Fruit fly (Drosophila melanogaster) whole organism, embryonic: ENCODE results near the gene mRpL48.
A peak's percentile ranks its signal among the peaks of the same experiment; 100 is the strongest.

Experiments
- Asciz ChIP-seq: fragments of 200-800 bp; sonication (Bioruptor generic); optimal IDR thresholded peaks from 2 replicates; lab custom pipeline; 2017; ENCODE audit warnings: missing biosample characterization, mild to moderate bottlenecking, missing genetic modification characterization, missing genetic modification reagents
- Atf3 ChIP-seq: fragments of 200-800 bp; sonication (Bioruptor generic); optimal IDR thresholded peaks from 3 replicates; lab custom pipeline; 2016; ENCODE audit warnings: missing biosample characterization, missing genetic modification characterization
- Awh ChIP-seq: fragments of 200-800 bp; sonication (Bioruptor generic); IDR thresholded peaks from 2 replicates; pipeline ENCODE4, ENCODE4 v1.3.6; 2022; ENCODE audit warnings: missing biosample characterization, missing genetic modification characterization
- Bteb2 ChIP-seq: fragments of 200-800 bp; sonication (Bioruptor generic); optimal IDR thresholded peaks from 2 replicates; lab custom pipeline; 2016; ENCODE audit warnings: missing biosample characterization, missing genetic modification characterization
- CG11398 ChIP-seq: fragments of 200-800 bp; sonication (Bioruptor generic); optimal IDR thresholded peaks from 2 replicates; lab custom pipeline; 2016; ENCODE audit warnings: missing biosample characterization, missing genetic modification characterization
- CG11723 ChIP-seq: fragments of 200-800 bp; sonication (Bioruptor generic); optimal IDR thresholded peaks from 2 replicates; lab custom pipeline; 2017; ENCODE audit warnings: missing biosample characterization, mild to moderate bottlenecking, missing genetic modification characterization
- CG15479 ChIP-seq: fragments of 200-800 bp; sonication (Bioruptor generic); optimal IDR thresholded peaks from 3 replicates; lab custom pipeline; 2019; ENCODE audit warnings: missing biosample characterization, mild to moderate bottlenecking, missing genetic modification characterization, moderate library complexity
- CG15514 ChIP-seq: fragments of 200-800 bp; sonication (Bioruptor generic); optimal IDR thresholded peaks from 3 replicates; lab custom pipeline; 2017; ENCODE audit warnings: missing biosample characterization, missing genetic modification characterization, mild to moderate bottlenecking, moderate library complexity, missing genetic modification reagents
- CG15696 ChIP-seq: fragments of 200-800 bp; sonication (Bioruptor generic); optimal IDR thresholded peaks from 2 replicates; lab custom pipeline; 2019; ENCODE audit warnings: missing biosample characterization, mild to moderate bottlenecking, missing genetic modification characterization, moderate library complexity
- CG17802 ChIP-seq: fragments of 200-800 bp; sonication (Bioruptor generic); optimal IDR thresholded peaks from 2 replicates; lab custom pipeline; 2018; ENCODE audit warnings: missing biosample characterization, mild to moderate bottlenecking, missing genetic modification characterization, moderate library complexity
- CG18262 ChIP-seq: fragments of 200-800 bp; optimal IDR thresholded peaks from 3 replicates; lab custom pipeline; 2019; ENCODE audit warnings: missing biosample characterization, mild to moderate bottlenecking, missing genetic modification characterization, moderate library complexity
- CG2712 ChIP-seq: fragments of 200-800 bp; optimal IDR thresholded peaks from 3 replicates; lab custom pipeline; 2019; ENCODE audit warnings: missing biosample characterization, mild to moderate bottlenecking, missing genetic modification characterization, moderate library complexity
- CG31224 ChIP-seq: fragments of 200-800 bp; sonication (Bioruptor generic); IDR thresholded peaks from 2 replicates; pipeline ENCODE4 v1.3.6; 2022; ENCODE audit warnings: missing biosample characterization, missing genetic modification characterization
- CG3163 ChIP-seq: fragments of 200-800 bp; sonication (Bioruptor generic); optimal IDR thresholded peaks from 3 replicates; lab custom pipeline; 2016; ENCODE audit warnings: missing biosample characterization, missing genetic modification characterization
- CG3726 ChIP-seq: fragments of 200-800 bp; sonication (Bioruptor generic); IDR thresholded peaks from 3 replicates; pipeline ENCODE4, ENCODE4 v1.3.6; 2022; ENCODE audit warnings: missing biosample characterization, missing genetic modification characterization
- CG3995 ChIP-seq: fragments of 200-800 bp; sonication (Bioruptor generic); optimal IDR thresholded peaks from 3 replicates; lab custom pipeline; 2016; ENCODE audit warnings: missing biosample characterization, missing genetic modification characterization
- CG43689 ChIP-seq: fragments of 200-800 bp; sonication (Bioruptor generic); IDR thresholded peaks from 2 replicates; pipeline ENCODE4 v1.3.6; 2022; ENCODE audit warnings: missing biosample characterization, missing genetic modification characterization
- CG7963 ChIP-seq: fragments of 200-800 bp; sonication (Bioruptor generic); IDR thresholded peaks from 3 replicates; pipeline ENCODE4 v1.3.6; 2022; ENCODE audit warnings: missing biosample characterization, missing genetic modification characterization; ENCODE audit not compliant: partially characterized antibody
- Elba2 ChIP-seq: fragments of 200-800 bp; sonication (Bioruptor generic); optimal IDR thresholded peaks from 3 replicates; lab custom pipeline; 2016; ENCODE audit warnings: missing biosample characterization, missing genetic modification characterization
- H2.0 ChIP-seq: fragments of 200-800 bp; sonication (Bioruptor generic); IDR thresholded peaks from 2 replicates; pipeline ENCODE4 v1.3.6; 2022; ENCODE audit warnings: missing biosample characterization, missing genetic modification characterization
- Hr3 ChIP-seq: fragments of 200-800 bp; sonication (Bioruptor generic); optimal IDR thresholded peaks from 3 replicates; lab custom pipeline; 2016; ENCODE audit warnings: missing biosample characterization, missing genetic modification characterization
- Med ChIP-seq: fragments of 200-800 bp; sonication (Bioruptor generic); peaks from one replicate; lab custom pipeline; 2016; ENCODE audit warnings: missing biosample characterization, missing genetic modification characterization, mild to moderate bottlenecking, inconsistent platforms, moderate library complexity
- Meics ChIP-seq: fragments of 200-800 bp; sonication (Bioruptor generic); optimal IDR thresholded peaks from 2 replicates; lab custom pipeline; 2017; ENCODE audit warnings: missing biosample characterization, mild to moderate bottlenecking, missing genetic modification characterization
- NC2β ChIP-seq: fragments of 200-800 bp; sonication (Bioruptor generic); optimal IDR thresholded peaks from 2 replicates; lab custom pipeline; 2016; ENCODE audit warnings: missing biosample characterization, missing genetic modification characterization
- Oaz ChIP-seq: fragments of 200-800 bp; sonication (Bioruptor generic); IDR thresholded peaks from 2 replicates; pipeline ENCODE4 v1.3.6; 2022; ENCODE audit warnings: missing biosample characterization, missing genetic modification characterization
- Oli ChIP-seq: fragments of 200-800 bp; sonication (Bioruptor generic); optimal IDR thresholded peaks from 2 replicates; lab custom pipeline; 2018; ENCODE audit warnings: missing biosample characterization, mild to moderate bottlenecking, missing genetic modification characterization, moderate library complexity
- Six4 ChIP-seq: fragments of 200-800 bp; sonication (Bioruptor generic); optimal IDR thresholded peaks from 2 replicates; lab custom pipeline; 2016; ENCODE audit warnings: missing biosample characterization, missing genetic modification characterization
- Sry-δ ChIP-seq: fragments of 200-800 bp; sonication (Bioruptor generic); optimal IDR thresholded peaks from 2 replicates; lab custom pipeline; 2016; ENCODE audit warnings: missing biosample characterization, missing genetic modification characterization
- Ssrp ChIP-seq: fragments of 200-800 bp; sonication (Bioruptor generic); optimal IDR thresholded peaks from 2 replicates; lab custom pipeline; 2018; ENCODE audit warnings: missing biosample characterization, mild to moderate bottlenecking, missing genetic modification characterization, moderate library complexity
- aop ChIP-seq: fragments of 200-800 bp; sonication (Bioruptor generic); IDR thresholded peaks from 2 replicates; pipeline ENCODE4 v1.3.6; 2022; ENCODE audit warnings: missing biosample characterization, missing genetic modification characterization
- ap ChIP-seq: fragments of 200-800 bp; sonication (Bioruptor generic); IDR thresholded peaks from 2 replicates; pipeline ENCODE4 v1.3.6; 2022; ENCODE audit warnings: missing biosample characterization, missing genetic modification characterization
- az2 ChIP-seq: fragments of 200-800 bp; sonication (Bioruptor generic); optimal IDR thresholded peaks from 3 replicates; lab custom pipeline; 2016; ENCODE audit warnings: missing biosample characterization, missing genetic modification characterization
- bigmax ChIP-seq: fragments of 200-800 bp; sonication (Bioruptor generic); optimal IDR thresholded peaks from 2 replicates; lab custom pipeline; 2018; ENCODE audit warnings: missing biosample characterization, mild to moderate bottlenecking, missing genetic modification characterization
- cad ChIP-seq: fragments of >200 bp; optimal IDR thresholded peaks from 2 replicates; lab custom pipeline; 2017; ENCODE audit warnings: missing biosample characterization, missing genetic modification characterization
- crp ChIP-seq, 2 experiments: fragments of 200-800 bp; sonication (Bioruptor generic); optimal IDR thresholded peaks; 2 replicates in 1 of 2; 3 replicates in 1 of 2; lab custom pipeline; 2017; ENCODE audit warnings: missing biosample characterization in 2 of 2, missing genetic modification characterization in 2 of 2, mild to moderate bottlenecking in 1 of 2, moderate library complexity in 1 of 2
- dati ChIP-seq: fragments of 200-800 bp; sonication (Bioruptor generic); IDR thresholded peaks from 2 replicates; pipeline ENCODE4 v1.3.6; 2022; ENCODE audit warnings: missing biosample characterization, missing genetic modification characterization
- dmrt99B ChIP-seq: fragments of 200-800 bp; sonication (Bioruptor generic); optimal IDR thresholded peaks from 2 replicates; lab custom pipeline; 2018; ENCODE audit warnings: missing biosample characterization, mild to moderate bottlenecking, missing genetic modification characterization, moderate library complexity
- fru ChIP-seq: fragments of >200 bp; optimal IDR thresholded peaks from 2 replicates; lab custom pipeline; 2017
- gcm2 ChIP-seq: fragments of 200-800 bp; sonication (Bioruptor generic); optimal IDR thresholded peaks from 2 replicates; lab custom pipeline; 2016; ENCODE audit warnings: missing biosample characterization, missing genetic modification characterization
- onecut ChIP-seq: fragments of 200-800 bp; sonication (Bioruptor generic); IDR thresholded peaks from 2 replicates; pipeline ENCODE4 v1.3.6; 2022; ENCODE audit warnings: missing biosample characterization, missing genetic modification characterization
- pum ChIP-seq: fragments of 200-800 bp; sonication (Bioruptor generic); optimal IDR thresholded peaks from 2 replicates; lab custom pipeline; 2016; ENCODE audit warnings: missing biosample characterization, missing genetic modification characterization
- scrt ChIP-seq: fragments of 200-800 bp; sonication (Bioruptor generic); optimal IDR thresholded peaks from 2 replicates; lab custom pipeline; 2018; ENCODE audit warnings: missing biosample characterization, mild to moderate bottlenecking, missing genetic modification characterization, moderate library complexity
- sens ChIP-seq: fragments of 200-800 bp; sonication (Bioruptor generic); peaks from one replicate; lab custom pipeline; 2016; ENCODE audit warnings: missing biosample characterization, missing genetic modification characterization
- seq ChIP-seq: fragments of 200-800 bp; sonication (Bioruptor generic); IDR thresholded peaks from 2 replicates; pipeline ENCODE4 v1.3.6; 2022; ENCODE audit warnings: missing biosample characterization, missing genetic modification characterization
- sna ChIP-seq: fragments of 200-800 bp; sonication (Bioruptor generic); IDR thresholded peaks from 2 replicates; pipeline ENCODE4 v1.3.6; 2022; ENCODE audit warnings: missing biosample characterization, missing genetic modification characterization; ENCODE audit not compliant: partially characterized antibody
- so ChIP-seq: fragments of 200-800 bp; sonication (Bioruptor generic); IDR thresholded peaks from 3 replicates; pipeline ENCODE4 v1.3.6; 2022; ENCODE audit warnings: missing biosample characterization, missing genetic modification characterization
- sob ChIP-seq: fragments of 200-800 bp; sonication (Bioruptor generic); IDR thresholded peaks from 2 replicates; pipeline ENCODE4 v1.3.6; 2022; ENCODE audit warnings: missing biosample characterization, missing genetic modification characterization
- stwl ChIP-seq: fragments of 200-800 bp; sonication (Bioruptor generic); optimal IDR thresholded peaks from 3 replicates; lab custom pipeline; 2018; ENCODE audit warnings: missing biosample characterization, mild to moderate bottlenecking, missing genetic modification characterization, moderate library complexity
- toy ChIP-seq: fragments of 200-800 bp; sonication (Bioruptor generic); IDR thresholded peaks from 2 replicates; pipeline ENCODE4 v1.3.6; 2022; ENCODE audit warnings: missing biosample characterization, missing genetic modification characterization
- vvl ChIP-seq: fragments of 200-800 bp; sonication (Bioruptor generic); IDR thresholded peaks from 2 replicates; pipeline ENCODE4 v1.3.6; 2022; ENCODE audit warnings: missing biosample characterization, missing genetic modification characterization
- z ChIP-seq: fragments of 200-800 bp; sonication (Bioruptor generic); IDR thresholded peaks from 3 replicates; pipeline ENCODE4 v1.3.6; 2022; ENCODE audit warnings: missing biosample characterization, missing genetic modification characterization

The mRpL48 gene

DNA sequence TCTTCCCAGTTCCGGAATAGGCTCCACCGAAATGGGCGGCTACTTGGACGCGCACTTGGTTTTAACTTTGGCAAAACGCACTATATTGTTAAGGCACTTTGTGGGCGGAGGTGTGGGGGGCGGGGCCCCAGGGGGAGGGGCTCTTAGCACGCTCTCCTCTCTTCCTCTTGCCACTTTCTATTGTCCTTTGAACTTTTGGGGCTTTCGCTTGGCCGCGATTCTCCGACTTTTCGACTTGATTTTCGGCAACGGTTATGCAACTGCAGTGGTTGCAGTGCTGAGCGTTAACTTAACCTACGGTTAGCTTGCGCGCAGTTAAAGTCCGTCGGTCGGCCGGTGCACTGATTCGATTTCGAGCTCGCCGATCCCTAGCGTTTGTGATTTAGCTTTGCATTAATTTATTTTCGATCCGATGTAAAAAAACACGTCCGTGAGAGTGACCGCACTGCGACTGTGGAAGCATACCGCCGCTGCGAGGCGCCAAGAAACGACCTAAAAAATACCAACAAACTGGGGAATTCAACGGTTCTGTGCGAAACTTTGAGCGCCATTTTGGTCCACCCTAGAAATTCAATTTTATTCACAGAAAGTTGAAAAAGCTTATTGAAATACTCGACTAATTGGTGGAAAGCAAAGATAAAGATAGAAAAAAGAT is 13.8 kb downstream of the mRpL48 start, which contains the start of gene Rim2 (continued):
- no peak for TF ChIP-seq CG31224
- peak; percentile 80 for TF ChIP-seq CG15514
- TF ChIP-seq Oaz (GFP tag; lab: Robert Waterston, UW): no peak
- TF ChIP-seq vvl (GFP tag; lab: Robert Waterston, UW): peak; percentile 70
- no peak for TF ChIP-seq H2.0 (GFP tag; lab: Robert Waterston, UW)
- no peak for TF ChIP-seq toy (GFP tag; lab: Robert Waterston, UW)
- peak; percentile 79 for TF ChIP-seq stwl (tag; lab: Kevin White, UChicago)
- TF ChIP-seq fru (lab: Kevin White, UChicago): no peak
- TF ChIP-seq CG7963 (GFP tag; lab: Robert Waterston, UW): no peak
- TF ChIP-seq cad (GFP tag; lab: Kevin White, UChicago): no peak
- TF ChIP-seq Ssrp: no peak
- TF ChIP-seq onecut: peak; percentile 20; the same call in 1 of the 2 replicates
- no peak for TF ChIP-seq Six4 (GFP tag; lab: Kevin White, UChicago)
- peak; percentile 89 for TF ChIP-seq Med (GFP tag; lab: Kevin White, UChicago)
- no peak for TF ChIP-seq Asciz (GFP tag; lab: Kevin White, UChicago)
- no peak for TF ChIP-seq az2 (GFP tag; lab: Kevin White, UChicago)
- no peak for TF ChIP-seq Oli (tag; lab: Kevin White, UChicago)
- TF ChIP-seq Awh (GFP tag; lab: Robert Waterston, UW): 0 out of 2 replicates have a peak, but pooled peaks have one; percentile 23
- TF ChIP-seq ap (GFP tag; lab: Robert Waterston, UW): no peak
- no peak for TF ChIP-seq aop (GFP tag; lab: Robert Waterston, UW)
- peak; percentile 33 for TF ChIP-seq bigmax (GFP tag; lab: Kevin White, UChicago)
- TF ChIP-seq CG3726 (GFP tag; lab: Robert Waterston, UW): no peak
- TF ChIP-seq Atf3 (GFP tag; lab: Kevin White, UChicago): no peak
- no peak for TF ChIP-seq CG18262 (tag; lab: Kevin White, UChicago)
- peak; percentile 28 for TF ChIP-seq CG3995 (GFP tag; lab: Kevin White, UChicago)
- TF ChIP-seq CG17802 (tag; lab: Kevin White, UChicago): no peak
- peak; percentile 13; the same call in 1 of the 3 replicates for TF ChIP-seq so
- TF ChIP-seq seq: peak; percentile 7; the same call in 1 of the 2 replicates
- TF ChIP-seq sna (GFP tag; lab: Robert Waterston, UW): peak; percentile 57; the same call in 1 of the 2 replicates
- TF ChIP-seq NC2β: peak; percentile 15
- TF ChIP-seq Hr3 (GFP tag; lab: Kevin White, UChicago): no peak
- peak; percentile 73 for TF ChIP-seq sens
- peak; percentile 13 for TF ChIP-seq Meics (GFP tag; lab: Kevin White, UChicago)
- TF ChIP-seq CG15479 (GFP tag; lab: Kevin White, UChicago): no peak
- TF ChIP-seq crp (GFP tag; optimal IDR thresholded peaks at IDR 0.05; lab: Kevin White, UChicago): no peak
- no peak for TF ChIP-seq Elba2 (GFP tag; lab: Kevin White, UChicago)
- no peak for TF ChIP-seq CG43689
- no peak for TF ChIP-seq CG11723 (GFP tag; lab: Kevin White, UChicago)
- TF ChIP-seq pum (GFP tag; lab: Kevin White, UChicago): no peak
- TF ChIP-seq dati: no peak
- TF ChIP-seq dmrt99B (tag; lab: Kevin White, UChicago): no peak
- no peak for TF ChIP-seq CG15696 (tag; lab: Kevin White, UChicago)
- no peak for TF ChIP-seq gcm2
- TF ChIP-seq z (GFP tag; lab: Robert Waterston, UW): 0 out of 3 replicates have a peak, but pooled peaks have one; percentile 3
- TF ChIP-seq CG2712 (tag; lab: Kevin White, UChicago): peak; percentile 47
- no peak for TF ChIP-seq CG11398 (GFP tag; lab: Kevin White, UChicago)
- TF ChIP-seq Sry-δ (GFP tag; lab: Kevin White, UChicago): peak; percentile 65
- TF ChIP-seq CG3163: peak; percentile 25
- TF ChIP-seq sob (GFP tag; lab: Robert Waterston, UW): 0 out of 2 replicates have a peak, but pooled peaks have one; percentile 26
- TF ChIP-seq scrt: peak; percentile 11
- no peak for TF ChIP-seq Bteb2 (GFP tag; lab: Kevin White, UChicago)
